Worm (Caenorhabditis elegans): ENCODE measurements around the gene F38B2.2.
A peak's percentile ranks its signal among the peaks of the same experiment; 100 is the strongest.

The F38B2.2 gene

ce11 chrX:11299642-11300307 is 20.6 kb upstream of the F38B2.2 start, which contains the start of the genes snrp-40.1 and F08G12.3 (continued):
- TF ChIP-seq lin-38 (GFP tag; IDR thresholded peaks at IDR 0.05) (peak; percentile 93), mdt-29 (GFP tag; IDR thresholded peaks at IDR 0.05) (no peak), spr-1 (tag; optimal IDR thresholded peaks at IDR 0.05) (peak; percentile 35), skn-1 (tag; optimal IDR thresholded peaks at IDR 0.05) (no peak), mes-2 (tag; optimal IDR thresholded peaks at IDR 0.05; ENCODE audit: poor library complexity, severe bottlenecking) (peak; percentile 88), lsy-2 (tag; optimal IDR thresholded peaks at IDR 0.05) (peak; percentile 53 to 85), lim-7 (GFP tag; IDR thresholded peaks at IDR 0.05) (no peak), nhr-6 (tag; optimal IDR thresholded peaks at IDR 0.05) (peak; percentile 86), spr-3 (GFP tag; optimal IDR thresholded peaks at IDR 0.05) (no peak), daf-8 (GFP tag; IDR thresholded peaks at IDR 0.05) (no peak), zfp-2 (tag; optimal IDR thresholded peaks at IDR 0.05) (no peak), daf-12 (tag; optimal IDR thresholded peaks at IDR 0.05) (no peak), D1046.2 (GFP tag; IDR thresholded peaks at IDR 0.05) (no peak), dmd-9 (GFP tag; IDR thresholded peaks at IDR 0.05) (no peak), Y75B8A.6 (GFP tag; IDR thresholded peaks at IDR 0.05) (no peak), unc-130 (GFP tag; optimal IDR thresholded peaks at IDR 0.05) (no peak), set-16 (GFP tag; IDR thresholded peaks at IDR 0.05) (no peak; the same call in none of the 2 replicates), egl-43 (GFP tag; IDR thresholded peaks at IDR 0.05) (peak; percentile 73), nhr-25 (tag; optimal IDR thresholded peaks at IDR 0.05; ENCODE audit: borderline replicate concordance, insufficient read depth) (peak; percentile 71), lir-3 (tag; optimal IDR thresholded peaks at IDR 0.05) (no peak), lin-13 (GFP tag; optimal IDR thresholded peaks at IDR 0.05) (peak; percentile 28), ctbp-1 (GFP tag; IDR thresholded peaks at IDR 0.05) (no peak; the same call in 1 of the 2 replicates), nhr-237 (tag; optimal IDR thresholded peaks at IDR 0.05) (no peak), daf-19 (GFP tag; conservative IDR thresholded peaks at IDR 0.05) (no peak), cey-2 (tag; optimal IDR thresholded peaks at IDR 0.05; ENCODE audit: borderline replicate concordance, insufficient read depth) (no peak), nhr-28 (tag; optimal IDR thresholded peaks at IDR 0.05) (peak; percentile 97), daf-16 (GFP tag; optimal IDR thresholded peaks at IDR 0.05) (peak in 1 of 2 experiments; percentile 59), daf-16 (tag; optimal IDR thresholded peaks at IDR 0.05) (peak; percentile 83), nhr-76 (tag; optimal IDR thresholded peaks at IDR 0.05) (no peak), zip-2 (tag; optimal IDR thresholded peaks at IDR 0.05) (no peak), dve-1 (tag; optimal IDR thresholded peaks at IDR 0.05; ENCODE audit: insufficient read depth) (peak; percentile 89), zag-1 (tag; optimal IDR thresholded peaks at IDR 0.05) (no peak), pqm-1 (tag; optimal IDR thresholded peaks at IDR 0.05) (peak; percentile 70), lin-1 (GFP tag; IDR thresholded peaks at IDR 0.05) (no peak), ceh-44 (GFP tag; IDR thresholded peaks at IDR 0.05) (no peak), ceh-28 (tag; optimal IDR thresholded peaks at IDR 0.05) (no peak), T20F7.1 (GFP tag; optimal IDR thresholded peaks at IDR 0.05) (peak; percentile 14), F10B5.3 (tag; optimal IDR thresholded peaks at IDR 0.05) (no peak), Y48G9A.11 (GFP tag; IDR thresholded peaks at IDR 0.05) (no peak), fkh-10 (GFP tag; optimal IDR thresholded peaks at IDR 0.05) (peak; percentile 90), ceh-82 (tag; optimal IDR thresholded peaks at IDR 0.05) (no peak), ZK337.2 (GFP tag; IDR thresholded peaks at IDR 0.05) (no peak), nhr-77 (tag; optimal IDR thresholded peaks at IDR 0.05) (peak; percentile 78), fos-1 (tag; optimal IDR thresholded peaks at IDR 0.05) (no peak), zfp-3 (GFP tag; conservative IDR thresholded peaks at IDR 0.05) (no peak), sdz-12 (GFP tag; optimal IDR thresholded peaks at IDR 0.05) (no peak), dmd-6 (GFP tag; IDR thresholded peaks at IDR 0.05) (peak; percentile 79), tag-97 (GFP tag; IDR thresholded peaks at IDR 0.05) (no peak), madf-5 (GFP tag; IDR thresholded peaks at IDR 0.05) (no peak), mdl-1 (tag; optimal IDR thresholded peaks at IDR 0.05) (peak; percentile 59 to 88), lin-29 (GFP tag; IDR thresholded peaks at IDR 0.05) (no peak)

Measured in whole organism, L4 larva.